Worm (Caenorhabditis elegans) whole organism, L3 larva: ENCODE results near the gene snpc-1.2.

Experiments
- R02D3.7 ChIP-seq: fragments of 150-350 bp; optimal IDR thresholded peaks from 2 replicates; lab custom pipeline; 2014; ENCODE audit warnings: missing biosample characterization, missing genetic modification characterization
- ceh-16 ChIP-seq: sonication (generic microtip); optimal IDR thresholded peaks from 2 replicates; lab custom pipeline; 2017; ENCODE audit warnings: missing biosample characterization, missing genetic modification characterization
- ceh-28 ChIP-seq: fragments of 150-350 bp; optimal IDR thresholded peaks from 2 replicates; lab custom pipeline; 2014; ENCODE audit warnings: missing biosample characterization, missing genetic modification reagents, missing genetic modification characterization
- ceh-9 ChIP-seq: sonication (generic microtip); optimal IDR thresholded peaks from 2 replicates; lab custom pipeline; 2018; ENCODE audit warnings: missing biosample characterization, missing genetic modification characterization
- daf-12 ChIP-seq: fragments of 150-350 bp; optimal IDR thresholded peaks from 2 replicates; lab custom pipeline; 2014; ENCODE audit warnings: missing biosample characterization, missing genetic modification reagents, missing genetic modification characterization
- egl-27 ChIP-seq: sonication (generic microtip); optimal IDR thresholded peaks from 4 replicates; lab custom pipeline; 2017; ENCODE audit warnings: missing biosample characterization, missing genetic modification reagents, missing genetic modification characterization
- egl-5 ChIP-seq: fragments of 150-350 bp; optimal IDR thresholded peaks from 2 replicates; lab custom pipeline; 2017; ENCODE audit warnings: missing biosample characterization, missing genetic modification reagents, missing genetic modification characterization, inconsistent platforms
- elt-1 ChIP-seq: fragments of 150-350 bp; optimal IDR thresholded peaks from 2 replicates; lab custom pipeline; 2014; ENCODE audit warnings: missing biosample characterization, missing genetic modification characterization
- elt-2 ChIP-seq: sonication (generic microtip); optimal IDR thresholded peaks from 2 replicates; lab custom pipeline; 2016; ENCODE audit warnings: missing genetic modification reagents, mild to moderate bottlenecking, missing genetic modification characterization, missing compliant biosample characterization
- elt-3 ChIP-seq, 3 experiments: fragments of 150-350 bp in 1 of 3; sonication (generic microtip) in 2 of 3; optimal IDR thresholded peaks; 2 replicates in 2 of 3; 4 replicates in 1 of 3; lab custom pipeline; 2014 to 2017; ENCODE audit warnings: missing biosample characterization in 3 of 3, missing genetic modification characterization in 3 of 3
- fkh-10 ChIP-seq: sonication (generic microtip); optimal IDR thresholded peaks from 2 replicates; lab custom pipeline; 2017; ENCODE audit warnings: missing biosample characterization, missing genetic modification reagents, missing genetic modification characterization
- fkh-2 ChIP-seq: fragments of 150-350 bp; optimal IDR thresholded peaks from 2 replicates; lab custom pipeline; 2014; ENCODE audit warnings: missing biosample characterization, missing genetic modification reagents, missing genetic modification characterization
- fos-1 ChIP-seq: fragments of 150-350 bp; optimal IDR thresholded peaks from 2 replicates; lab custom pipeline; 2014; ENCODE audit warnings: missing biosample characterization, missing genetic modification characterization
- hmg-11 ChIP-seq: sonication (generic microtip); optimal IDR thresholded peaks from 2 replicates; lab custom pipeline; 2016; ENCODE audit warnings: missing genetic modification characterization, missing compliant biosample characterization
- jun-1 ChIP-seq: fragments of 150-350 bp; optimal IDR thresholded peaks from 2 replicates; lab custom pipeline; 2014; ENCODE audit warnings: missing biosample characterization, missing genetic modification reagents, missing genetic modification characterization
- lin-15B ChIP-seq: fragments of 150-350 bp; optimal IDR thresholded peaks from 2 replicates; lab custom pipeline; 2014; ENCODE audit warnings: missing biosample characterization, missing genetic modification characterization
- lin-39 ChIP-seq: fragments of 150-350 bp; optimal IDR thresholded peaks from 2 replicates; lab custom pipeline; 2018; ENCODE audit warnings: missing biosample characterization, missing genetic modification reagents, missing genetic modification characterization
- mdl-1 ChIP-seq: fragments of 150-350 bp; optimal IDR thresholded peaks from 2 replicates; lab custom pipeline; 2014; ENCODE audit warnings: missing biosample characterization, missing genetic modification characterization
- nfya-1 ChIP-seq: sonication (generic microtip); optimal IDR thresholded peaks from 2 replicates; lab custom pipeline; 2017; ENCODE audit warnings: missing genetic modification characterization, mild to moderate bottlenecking, missing compliant biosample characterization, antibody characterized with exemption, moderate library complexity; ENCODE audit not compliant: insufficient read depth
- nhr-23 ChIP-seq: fragments of 150-350 bp; optimal IDR thresholded peaks from 2 replicates; lab custom pipeline; 2014; ENCODE audit warnings: missing biosample characterization, missing genetic modification reagents, missing genetic modification characterization
- nhr-25 ChIP-seq: sonication (generic microtip); optimal IDR thresholded peaks from 2 replicates; lab custom pipeline; 2017; ENCODE audit warnings: missing biosample characterization, missing genetic modification characterization
- nhr-28 ChIP-seq: fragments of 150-350 bp; optimal IDR thresholded peaks from 2 replicates; lab custom pipeline; 2014; ENCODE audit warnings: missing biosample characterization, missing genetic modification characterization
- nhr-43 ChIP-seq: sonication (generic microtip); optimal IDR thresholded peaks from 2 replicates; lab custom pipeline; 2016; ENCODE audit warnings: mild to moderate bottlenecking, missing genetic modification characterization, missing compliant biosample characterization; ENCODE audit not compliant: poor library complexity, severe bottlenecking
- nhr-67 ChIP-seq: fragments of 150-350 bp; optimal IDR thresholded peaks from 2 replicates; lab custom pipeline; 2014; ENCODE audit warnings: missing biosample characterization, missing genetic modification characterization
- nhr-76 ChIP-seq: fragments of 150-350 bp; sonication (generic microtip); optimal IDR thresholded peaks from 5 replicates; lab custom pipeline; 2014; ENCODE audit warnings: missing biosample characterization, missing genetic modification characterization
- nhr-77 ChIP-seq: fragments of 150-350 bp; optimal IDR thresholded peaks from 2 replicates; lab custom pipeline; 2014; ENCODE audit warnings: missing biosample characterization, missing genetic modification characterization
- pha-4 ChIP-seq: fragments of 150-350 bp; optimal IDR thresholded peaks from 2 replicates; lab custom pipeline; 2014; ENCODE audit warnings: missing biosample characterization, missing genetic modification reagents, missing genetic modification characterization
- pqm-1 ChIP-seq: fragments of 150-350 bp; optimal IDR thresholded peaks from 2 replicates; lab custom pipeline; 2017; ENCODE audit warnings: missing biosample characterization, missing genetic modification characterization, inconsistent platforms
- sea-2 ChIP-seq: fragments of 150-350 bp; sonication (generic microtip); optimal IDR thresholded peaks from 4 replicates; lab custom pipeline; 2014; ENCODE audit warnings: missing biosample characterization, missing genetic modification reagents, missing genetic modification characterization
- skn-1 ChIP-seq: fragments of 150-350 bp; optimal IDR thresholded peaks from 2 replicates; lab custom pipeline; 2014; ENCODE audit warnings: missing biosample characterization, missing genetic modification characterization
- unc-62 ChIP-seq: fragments of 150-350 bp; sonication (generic microtip); optimal IDR thresholded peaks from 4 replicates; lab custom pipeline; 2014; ENCODE audit warnings: missing biosample characterization, missing genetic modification reagents, missing genetic modification characterization
- zag-1 ChIP-seq: fragments of 150-350 bp; optimal IDR thresholded peaks from 2 replicates; lab custom pipeline; 2014; ENCODE audit warnings: missing biosample characterization, missing genetic modification characterization
- ztf-11 ChIP-seq: fragments of 150-350 bp; optimal IDR thresholded peaks from 2 replicates; lab custom pipeline; 2014; ENCODE audit warnings: missing biosample characterization, missing genetic modification characterization

The snpc-1.2 gene

ce11 chrIII:13151765-13152164 lies 17.6 kb downstream of the snpc-1.2 start:
- TF ChIP-seq ceh-16 (tag; lab: Kevin White, UChicago) (no peak), nhr-43 (no peak), zag-1 (no peak), egl-27 (tag; lab: Kevin White, UChicago) (no peak), nhr-67 (no peak), R02D3.7 (tag; lab: Kevin White, UChicago) (no peak), mdl-1 (tag; lab: Kevin White, UChicago) (no peak), daf-12 (tag; lab: Kevin White, UChicago) (no peak), nhr-77 (tag; lab: Kevin White, UChicago) (no peak), ztf-11 (tag; lab: Kevin White, UChicago) (no peak), nhr-23 (tag; lab: Kevin White, UChicago) (no peak), nhr-25 (tag; lab: Kevin White, UChicago) (no peak)

- TF ChIP-seq skn-1 (tag; lab: Kevin White, UChicago), result no peak
- peak; percentile 25 for TF ChIP-seq pha-4 (tag; lab: Kevin White, UChicago)
- TF ChIP-seq elt-3 (tag; optimal IDR thresholded peaks at IDR 0.05; lab: Kevin White, UChicago), result no peak
- TF ChIP-seq nhr-28 (tag; lab: Kevin White, UChicago), result no peak
- TF ChIP-seq elt-2 (tag; lab: Kevin White, UChicago), result peak; percentile 58
- TF ChIP-seq R02D3.7 (tag; lab: Kevin White, UChicago), result no peak
- no peak for TF ChIP-seq hmg-11 (tag; lab: Kevin White, UChicago)
Measured at ce11 chrIII:13139301-13139700, 30.0 kb downstream of the snpc-1.2 start, which contains the start of gene bre-2. Gene bre-2, minus strand, starts transcription at chrIII:13139626.

- TF ChIP-seq egl-27 (tag; lab: Kevin White, UChicago), result no peak
- peak; percentile 11 for TF ChIP-seq nfya-1 (tag; lab: Kevin White, UChicago)
- TF ChIP-seq sea-2 (GFP tag; lab: Kevin White, UChicago), result no peak
- TF ChIP-seq, all 47 proteins: peak for 1
Measured at ce11 chrIII:13131220-13131619, 38.1 kb downstream of the snpc-1.2 start.

ce11 chrIII:13127157-13127556 lies 42.2 kb downstream of the snpc-1.2 start:
- TF ChIP-seq pqm-1 (tag; lab: Kevin White, UChicago) (no peak), nhr-76 (tag; lab: Kevin White, UChicago) (no peak), nfya-1 (tag; lab: Kevin White, UChicago) (peak; percentile 21), ceh-9 (tag; lab: Kevin White, UChicago) (no peak), R02D3.7 (tag; lab: Kevin White, UChicago) (no peak), unc-62 (no peak), lin-15B (tag; lab: Kevin White, UChicago) (no peak)
- TF ChIP-seq, all 47 proteins: peak for 1

- peak; percentile 69 for TF ChIP-seq fkh-10
- no peak for TF ChIP-seq fkh-2 (tag; lab: Kevin White, UChicago)
- peak; percentile 5 for TF ChIP-seq nfya-1 (tag; lab: Kevin White, UChicago)
- TF ChIP-seq, all 47 proteins: peak for 2
Measured at ce11 chrIII:13123440-13123839, 45.9 kb downstream of the snpc-1.2 start.

ce11 chrIII:13119520-13119919 lies 49.8 kb downstream of the snpc-1.2 start, which contains the start of gene zig-8:
Gene zig-8, plus strand, starts transcription at chrIII:13119820.
- TF ChIP-seq nfya-1 (tag; lab: Kevin White, UChicago) (peak; percentile 33), ceh-28 (tag; lab: Kevin White, UChicago) (no peak)

- TF ChIP-seq egl-5 (tag; lab: Kevin White, UChicago) (no peak), nhr-28 (tag; lab: Kevin White, UChicago) (no peak), fos-1 (tag; lab: Kevin White, UChicago) (no peak), ztf-11 (tag; lab: Kevin White, UChicago) (no peak), elt-1 (tag; lab: Kevin White, UChicago) (no peak), mdl-1 (tag; lab: Kevin White, UChicago) (no peak), nhr-76 (tag; lab: Kevin White, UChicago) (no peak), lin-39 (tag; lab: Kevin White, UChicago) (no peak), jun-1 (tag; lab: Kevin White, UChicago) (no peak)
Measured at ce11 chrIII:13118460-13118859, 50.9 kb downstream of the snpc-1.2 start.
